Fruit fly (Drosophila melanogaster): ENCODE data around the gene CG15545.

Gene CG15545

dm6 chr3R:30912402-30912801, 40.3 kb upstream of the CG15545 start, which contains the start of gene Ptx1 (continued):
- TF ChIP-seq prd (optimal IDR thresholded peaks at IDR 0.05) (no peak), prd (GFP tag; IDR thresholded peaks at IDR 0.05) (peak; percentile 36; the same call in 1 of the 3 replicates), ttk (GFP tag; IDR thresholded peaks at IDR 0.05) (no peak), sd (tag; optimal IDR thresholded peaks at IDR 0.05) (peak; percentile 88), ab (GFP tag; optimal IDR thresholded peaks at IDR 0.05) (no peak), Drgx (GFP tag; IDR thresholded peaks at IDR 0.05) (peak; percentile 24; the same call in 1 of the 2 replicates), Hmx (GFP tag; optimal IDR thresholded peaks at IDR 0.05) (no peak), CG8478 (optimal IDR thresholded peaks at IDR 0.05) (peak; percentile 99), CG18599 (GFP tag; optimal IDR thresholded peaks at IDR 0.05) (peak; percentile 20), CG12104 (GFP tag; optimal IDR thresholded peaks at IDR 0.05) (no peak), CG8290 (GFP tag; optimal IDR thresholded peaks at IDR 0.05) (no peak), CG8290 (tag; optimal IDR thresholded peaks at IDR 0.05) (peak in 1 of 2 experiments; percentile 28), ATbp (GFP tag; optimal IDR thresholded peaks at IDR 0.05) (no peak), bcd (GFP tag; optimal IDR thresholded peaks at IDR 0.05) (no peak), Sry-δ (GFP tag; optimal IDR thresholded peaks at IDR 0.05) (no peak), CG6813 (GFP tag; optimal IDR thresholded peaks at IDR 0.05) (no peak), chm (GFP tag; IDR thresholded peaks at IDR 0.05) (0 out of 2 replicates have a peak, but pooled peaks have one; percentile 37), Max (GFP tag; optimal IDR thresholded peaks at IDR 0.05) (no peak), CG14441 (GFP tag; IDR thresholded peaks at IDR 0.05) (peak; percentile 35; the same call in 1 of the 2 replicates), disco-r (GFP tag; optimal IDR thresholded peaks at IDR 0.05) (no peak), CG1792 (GFP tag; optimal IDR thresholded peaks at IDR 0.05) (no peak), CG9609 (GFP tag; optimal IDR thresholded peaks at IDR 0.05) (no peak), ash1 (GFP tag; optimal IDR thresholded peaks at IDR 0.05) (peak; percentile 44), bowl (GFP tag; IDR thresholded peaks at IDR 0.05) (no peak; the same call in 1 of the 2 replicates), CG1529 (GFP tag; optimal IDR thresholded peaks at IDR 0.05) (no peak), abd-A (tag; optimal IDR thresholded peaks at IDR 0.05) (peak; percentile 16), exex (tag; optimal IDR thresholded peaks at IDR 0.05) (no peak), CG5245 (GFP tag; optimal IDR thresholded peaks at IDR 0.05) (no peak), phol (tag; optimal IDR thresholded peaks at IDR 0.05) (peak; percentile 88), CG16813 (GFP tag; IDR thresholded peaks at IDR 0.05; ENCODE audit: partially characterized antibody) (peak; percentile 40; the same call in 1 of the 3 replicates), CG42726 (GFP tag; IDR thresholded peaks at IDR 0.05; ENCODE audit: partially characterized antibody) (peak; percentile 76), CG10209 (GFP tag; optimal IDR thresholded peaks at IDR 0.05) (no peak), CG15269 (tag; optimal IDR thresholded peaks at IDR 0.05) (no peak), Side (GFP tag; optimal IDR thresholded peaks at IDR 0.05) (peak; percentile 20), oc (tag; optimal IDR thresholded peaks at IDR 0.05) (peak; percentile 72), Elba2 (GFP tag; optimal IDR thresholded peaks at IDR 0.05) (no peak), CG3995 (GFP tag; optimal IDR thresholded peaks at IDR 0.05) (no peak), CG10267 (tag; optimal IDR thresholded peaks at IDR 0.05) (no peak), CG17186 (GFP tag; optimal IDR thresholded peaks at IDR 0.05) (no peak), CG10321 (GFP tag; IDR thresholded peaks at IDR 0.05) (peak; percentile 98), CG11695 (GFP tag; IDR thresholded peaks at IDR 0.05) (0 out of 3 replicates have a peak, but pooled peaks have one; percentile 36), CG7963 (GFP tag; IDR thresholded peaks at IDR 0.05; ENCODE audit: partially characterized antibody) (peak; percentile 27; the same call in 1 of the 3 replicates), CG34422 (GFP tag; IDR thresholded peaks at IDR 0.05) (peak; percentile 43; the same call in 1 of the 3 replicates), Deaf1 (tag; optimal IDR thresholded peaks at IDR 0.05) (peak; percentile 69), CG12391 (tag; optimal IDR thresholded peaks at IDR 0.05) (no peak), Dp (GFP tag; optimal IDR thresholded peaks at IDR 0.05) (no peak), H15 (GFP tag; IDR thresholded peaks at IDR 0.05) (no peak), CHES-1-like (GFP tag; optimal IDR thresholded peaks at IDR 0.05) (no peak), cas (GFP tag; IDR thresholded peaks at IDR 0.05) (no peak), Med (GFP tag) (peak; percentile 78), caup (GFP tag; optimal IDR thresholded peaks at IDR 0.05; ENCODE audit: severe bottlenecking) (no peak)
